Worm (Caenorhabditis elegans) whole organism, early embryonic: Measurements from ENCODE around the gene srbc-70.

Experiments
- B0310.2 ChIP-seq: sonication (generic microtip); optimal IDR thresholded peaks from 2 replicates; lab custom pipeline; 2016; ENCODE audit warnings: mild to moderate bottlenecking, missing genetic modification characterization, missing compliant biosample characterization
- F13C5.2 ChIP-seq: sonication (generic microtip); optimal IDR thresholded peaks from 2 replicates; lab custom pipeline; 2017; ENCODE audit warnings: mild to moderate bottlenecking, missing genetic modification characterization, inconsistent platforms, missing compliant biosample characterization
- aly-1 ChIP-seq: sonication (generic microtip); optimal IDR thresholded peaks from 2 replicates; lab custom pipeline; 2016; ENCODE audit warnings: missing genetic modification characterization, missing compliant biosample characterization
- ama-1 ChIP-seq: fragments of 150-350 bp; optimal IDR thresholded peaks from 2 replicates; lab custom pipeline; 2014
- ceh-36 ChIP-seq: sonication (generic microtip); optimal IDR thresholded peaks from 2 replicates; lab custom pipeline; 2016; ENCODE audit warnings: missing genetic modification characterization, inconsistent platforms, missing compliant biosample characterization
- hmbx-1 ChIP-seq: sonication (generic microtip); optimal IDR thresholded peaks from 2 replicates; lab custom pipeline; 2016; ENCODE audit warnings: mild to moderate bottlenecking, missing genetic modification characterization, missing compliant biosample characterization
- hmg-4 ChIP-seq: fragments of 200-800 bp; sonication (Bioruptor generic); optimal IDR thresholded peaks from 2 replicates; lab custom pipeline; 2018; ENCODE audit warnings: mild to moderate bottlenecking, missing genetic modification characterization, missing compliant biosample characterization
- hnd-1 ChIP-seq: sonication (generic microtip); optimal IDR thresholded peaks from 2 replicates; lab custom pipeline; 2016; ENCODE audit warnings: missing genetic modification characterization, missing compliant biosample characterization
- sea-1 ChIP-seq: fragments of 200-800 bp; sonication (Bioruptor generic); conservative IDR thresholded peaks from 2 replicates; pipeline ENCODE4 v1.3.6; 2022; ENCODE audit warnings: missing genetic modification characterization, missing compliant biosample characterization
- tbx-11 ChIP-seq: fragments of 200-800 bp; sonication (Bioruptor generic); IDR thresholded peaks from 2 replicates; pipeline ENCODE4 v1.3.6; 2022; ENCODE audit warnings: missing genetic modification characterization, missing compliant biosample characterization
- tbx-37 ChIP-seq: fragments of 200-800 bp; sonication (Bioruptor generic); conservative IDR thresholded peaks from 2 replicates; pipeline ENCODE4 v1.3.6; 2022; ENCODE audit warnings: missing genetic modification reagents, missing genetic modification characterization, missing compliant biosample characterization

ce11 chrIV:4235315-4236024, 7.7 kb upstream of the srbc-70 start, which contains the start of the genes zipt-2.2 and dpy-13:
- TF ChIP-seq ama-1 (lab: Kevin White, UChicago) (no peak), B0310.2 (tag; lab: Kevin White, UChicago) (no peak), hnd-1 (tag; lab: Kevin White, UChicago) (no peak), tbx-11 (GFP tag; lab: Robert Waterston, UW) (no peak), aly-1 (no peak), sea-1 (GFP tag; lab: Robert Waterston, UW) (no peak), tbx-37 (GFP tag; lab: Robert Waterston, UW) (no peak), hmg-4 (GFP tag; lab: Kevin White, UChicago) (no peak), F13C5.2 (tag; lab: Kevin White, UChicago) (no peak), ceh-36 (tag; lab: Kevin White, UChicago) (no peak), hmbx-1 (tag; lab: Kevin White, UChicago) (no peak)
